Worm (Caenorhabditis elegans): Measurements from ENCODE around the gene hse-5.

The hse-5 gene

ce11 chrIII:4381343-4381742 is 36.2 kb downstream of the hse-5 start, which contains the start of gene pals-27:
Gene pals-27 (plus strand): TSS chrIII:4381643.
- TF ChIP-seq dmd-8 (GFP tag; IDR thresholded peaks at IDR 0.05) (no peak), cey-2 (tag; optimal IDR thresholded peaks at IDR 0.05; ENCODE audit: borderline replicate concordance, insufficient read depth) (no peak), nhr-76 (tag; optimal IDR thresholded peaks at IDR 0.05) (no peak), ceh-44 (GFP tag; IDR thresholded peaks at IDR 0.05) (no peak), ZK337.2 (GFP tag; IDR thresholded peaks at IDR 0.05) (no peak), nhr-28 (tag; optimal IDR thresholded peaks at IDR 0.05) (no peak), lsy-2 (tag; optimal IDR thresholded peaks at IDR 0.05) (no peak), rbr-2 (tag; optimal IDR thresholded peaks at IDR 0.05) (no peak), ztf-7 (tag; optimal IDR thresholded peaks at IDR 0.05) (no peak), mxl-2 (GFP tag; conservative IDR thresholded peaks at IDR 0.05) (no peak), T20F7.1 (GFP tag; optimal IDR thresholded peaks at IDR 0.05) (no peak), daf-16 (GFP tag; optimal IDR thresholded peaks at IDR 0.05) (no peak), daf-16 (tag; optimal IDR thresholded peaks at IDR 0.05) (no peak), nhr-11 (tag; optimal IDR thresholded peaks at IDR 0.05) (no peak)

- TF ChIP-seq skn-1 (tag; optimal IDR thresholded peaks at IDR 0.05) (no peak), aha-1 (tag) (peak; percentile 87), vab-7 (GFP tag; IDR thresholded peaks at IDR 0.05) (no peak)
These were observed 37.0 kb downstream of the hse-5 start for ce11 chrIII:4382118-4382517.

ce11 chrIII:4384487-4384886 is 39.4 kb downstream of the hse-5 start, which contains the start of gene pals-28:
Gene pals-28 (plus strand): TSS chrIII:4384787.
- TF ChIP-seq cey-2 (tag; optimal IDR thresholded peaks at IDR 0.05; ENCODE audit: borderline replicate concordance, insufficient read depth) (no peak), tra-1 (GFP tag; IDR thresholded peaks at IDR 0.05) (no peak), dve-1 (tag; optimal IDR thresholded peaks at IDR 0.05; ENCODE audit: insufficient read depth) (no peak), hif-1 (tag; optimal IDR thresholded peaks at IDR 0.05) (no peak), mxl-2 (GFP tag; conservative IDR thresholded peaks at IDR 0.05) (no peak), ztf-11 (tag; optimal IDR thresholded peaks at IDR 0.05) (no peak), set-16 (GFP tag; IDR thresholded peaks at IDR 0.05) (no peak), madf-9 (GFP tag; conservative IDR thresholded peaks at IDR 0.05) (no peak), pha-4 (GFP tag; IDR thresholded peaks at IDR 0.05) (no peak), pha-4 (tag; optimal IDR thresholded peaks at IDR 0.05) (no peak), ZK546.5 (tag; optimal IDR thresholded peaks at IDR 0.05) (no peak), lin-13 (GFP tag; optimal IDR thresholded peaks at IDR 0.05) (no peak), unc-130 (GFP tag; optimal IDR thresholded peaks at IDR 0.05) (no peak), ces-1 (GFP tag; optimal IDR thresholded peaks at IDR 0.05) (no peak), nhr-28 (tag; optimal IDR thresholded peaks at IDR 0.05) (no peak), unc-62 (GFP tag; optimal IDR thresholded peaks at IDR 0.05 in 1 of 2) (no peak), unc-62 (tag; optimal IDR thresholded peaks at IDR 0.05) (no peak), daf-12 (tag; optimal IDR thresholded peaks at IDR 0.05) (no peak), mxl-3 (GFP tag; optimal IDR thresholded peaks at IDR 0.05) (no peak), snpc-4 (tag; optimal IDR thresholded peaks at IDR 0.05) (no peak), mep-1 (tag; optimal IDR thresholded peaks at IDR 0.05) (no peak)

ce11 chrIII:4390421-4390820 is 45.3 kb downstream of the hse-5 start:
- TF ChIP-seq ceh-20 (GFP tag; IDR thresholded peaks at IDR 0.05) (no peak), nhr-6 (tag; optimal IDR thresholded peaks at IDR 0.05) (no peak), pqm-1 (tag; optimal IDR thresholded peaks at IDR 0.05) (no peak), mxl-2 (GFP tag; conservative IDR thresholded peaks at IDR 0.05) (no peak), mes-2 (tag; optimal IDR thresholded peaks at IDR 0.05; ENCODE audit: poor library complexity, severe bottlenecking) (no peak), nhr-41 (GFP tag; IDR thresholded peaks at IDR 0.05) (no peak), mxl-3 (GFP tag; optimal IDR thresholded peaks at IDR 0.05) (no peak), jun-1 (tag; optimal IDR thresholded peaks at IDR 0.05) (no peak), Y75B8A.6 (GFP tag; IDR thresholded peaks at IDR 0.05) (no peak), dmd-9 (GFP tag; IDR thresholded peaks at IDR 0.05) (no peak), dmd-8 (GFP tag; IDR thresholded peaks at IDR 0.05) (no peak)
